Fruit fly (Drosophila melanogaster) whole organism, embryonic: Measurements from ENCODE around the gene CG13126.

Source experiments
- Abd-B ChIP-seq: fragments of 200-800 bp; sonication (Bioruptor generic); optimal IDR thresholded peaks from 2 replicates; lab custom pipeline; 2018; ENCODE audit warnings: missing biosample characterization, mild to moderate bottlenecking, missing genetic modification characterization, moderate library complexity
- Aef1 ChIP-seq: fragments of 200-800 bp; sonication (Bioruptor generic); IDR thresholded peaks from 3 replicates; pipeline ENCODE4 v1.3.6; 2022; ENCODE audit warnings: missing biosample characterization, missing genetic modification characterization
- Blimp-1 ChIP-seq: fragments of 200-800 bp; sonication (Bioruptor generic); optimal IDR thresholded peaks from 3 replicates; lab custom pipeline; 2018; ENCODE audit warnings: missing biosample characterization, missing genetic modification characterization, mild to moderate bottlenecking, moderate library complexity, missing genetic modification reagents
- CG10209 ChIP-seq: fragments of 200-800 bp; sonication (Bioruptor generic); optimal IDR thresholded peaks from 3 replicates; lab custom pipeline; 2017; ENCODE audit warnings: missing biosample characterization, mild to moderate bottlenecking, missing genetic modification characterization, missing genetic modification reagents
- CG10543 ChIP-seq: fragments of 200-800 bp; sonication (Bioruptor generic); optimal IDR thresholded peaks from 3 replicates; lab custom pipeline; 2017; ENCODE audit warnings: missing biosample characterization, mild to moderate bottlenecking, missing genetic modification characterization, moderate library complexity
- CG11456 ChIP-seq: fragments of 200-800 bp; sonication (Bioruptor generic); IDR thresholded peaks from 3 replicates; pipeline ENCODE4 v1.3.6; 2022; ENCODE audit warnings: missing biosample characterization, missing genetic modification characterization
- CG11696 ChIP-seq: fragments of 200-800 bp; sonication (Bioruptor generic); IDR thresholded peaks from 2 replicates; pipeline ENCODE4 v1.3.6; 2022; ENCODE audit warnings: missing biosample characterization, missing genetic modification characterization
- CG12236 ChIP-seq: fragments of 200-800 bp; sonication (Bioruptor generic); optimal IDR thresholded peaks from 2 replicates; lab custom pipeline; 2016; ENCODE audit warnings: missing biosample characterization, missing genetic modification characterization
- CG13894 ChIP-seq: fragments of 200-800 bp; sonication (Bioruptor generic); optimal IDR thresholded peaks from 3 replicates; lab custom pipeline; 2018; ENCODE audit warnings: missing biosample characterization, mild to moderate bottlenecking, missing genetic modification characterization, moderate library complexity
- CG14050 ChIP-seq: fragments of 200-800 bp; sonication (Bioruptor generic); IDR thresholded peaks from 3 replicates; pipeline ENCODE4 v1.3.6; 2022; ENCODE audit warnings: missing biosample characterization, missing genetic modification characterization
- CG1602 ChIP-seq: fragments of 200-800 bp; sonication (Bioruptor generic); optimal IDR thresholded peaks from 3 replicates; lab custom pipeline; 2016; ENCODE audit warnings: missing biosample characterization, missing genetic modification characterization
- CG2116 ChIP-seq: fragments of 200-800 bp; sonication (Bioruptor generic); optimal IDR thresholded peaks from 3 replicates; lab custom pipeline; 2018; ENCODE audit warnings: missing biosample characterization, mild to moderate bottlenecking, missing genetic modification characterization
- CG2129 ChIP-seq: fragments of 200-800 bp; sonication (Bioruptor generic); IDR thresholded peaks from 2 replicates; pipeline ENCODE4 v1.3.6; 2022; ENCODE audit warnings: missing biosample characterization, missing genetic modification characterization; ENCODE audit not compliant: partially characterized antibody
- CG2712 ChIP-seq: fragments of 200-800 bp; optimal IDR thresholded peaks from 3 replicates; lab custom pipeline; 2019; ENCODE audit warnings: missing biosample characterization, mild to moderate bottlenecking, missing genetic modification characterization, moderate library complexity
- CG2875 ChIP-seq: fragments of 200-800 bp; sonication (Bioruptor generic); optimal IDR thresholded peaks from 2 replicates; lab custom pipeline; 2017; ENCODE audit warnings: missing biosample characterization, mild to moderate bottlenecking, missing genetic modification characterization, missing genetic modification reagents
- CG31224 ChIP-seq: fragments of 200-800 bp; sonication (Bioruptor generic); IDR thresholded peaks from 2 replicates; pipeline ENCODE4 v1.3.6; 2022; ENCODE audit warnings: missing biosample characterization, missing genetic modification characterization
- CG31365 ChIP-seq: fragments of 200-800 bp; sonication (Bioruptor generic); optimal IDR thresholded peaks from 2 replicates; lab custom pipeline; 2018; ENCODE audit warnings: missing biosample characterization, mild to moderate bottlenecking, missing genetic modification characterization
- CG31441 ChIP-seq: fragments of 200-800 bp; sonication (Bioruptor generic); IDR thresholded peaks from 2 replicates; pipeline ENCODE4 v1.3.6; 2022; ENCODE audit warnings: missing biosample characterization, missing genetic modification characterization
- CG3281 ChIP-seq: fragments of 200-800 bp; sonication (Bioruptor generic); optimal IDR thresholded peaks from 3 replicates; lab custom pipeline; 2017; ENCODE audit warnings: missing biosample characterization, mild to moderate bottlenecking, missing genetic modification characterization
- CG43689 ChIP-seq: fragments of 200-800 bp; sonication (Bioruptor generic); IDR thresholded peaks from 2 replicates; pipeline ENCODE4 v1.3.6; 2022; ENCODE audit warnings: missing biosample characterization, missing genetic modification characterization
- CG4707 ChIP-seq: fragments of 200-800 bp; sonication (Bioruptor generic); optimal IDR thresholded peaks from 2 replicates; lab custom pipeline; 2018; ENCODE audit warnings: missing biosample characterization, mild to moderate bottlenecking, missing genetic modification characterization, moderate library complexity
- CG8089 ChIP-seq: fragments of 200-800 bp; sonication (Bioruptor generic); optimal IDR thresholded peaks from 3 replicates; lab custom pipeline; 2016; ENCODE audit warnings: missing biosample characterization, missing genetic modification characterization
- CG9727 ChIP-seq: fragments of 200-800 bp; sonication (Bioruptor generic); optimal IDR thresholded peaks from 3 replicates; lab custom pipeline; 2017; ENCODE audit warnings: missing biosample characterization, mild to moderate bottlenecking, missing genetic modification characterization
- CG9797 ChIP-seq: fragments of 200-800 bp; sonication (Bioruptor generic); optimal IDR thresholded peaks from 3 replicates; lab custom pipeline; 2018; ENCODE audit warnings: missing biosample characterization, mild to moderate bottlenecking, missing genetic modification characterization
- Dll ChIP-seq: fragments of 200-800 bp; sonication (Bioruptor generic); IDR thresholded peaks from 4 replicates; pipeline ENCODE4 v1.3.6; 2022; ENCODE audit warnings: missing biosample characterization, missing genetic modification characterization; ENCODE audit not compliant: partially characterized antibody
- Eip74EF ChIP-seq, 2 experiments: fragments of 200-800 bp in 1 of 2; fragments of >200 bp in 1 of 2; sonication (Bioruptor generic) in 1 of 2; optimal IDR thresholded peaks; 2 replicates each; lab custom pipeline; 2017 to 2019; ENCODE audit warnings: missing biosample characterization in 2 of 2, missing genetic modification characterization in 2 of 2, mild to moderate bottlenecking in 1 of 2, moderate library complexity in 1 of 2
- Elba2 ChIP-seq: fragments of 200-800 bp; sonication (Bioruptor generic); optimal IDR thresholded peaks from 3 replicates; lab custom pipeline; 2016; ENCODE audit warnings: missing biosample characterization, missing genetic modification characterization
- Fer3 ChIP-seq: fragments of 200-800 bp; sonication (Bioruptor generic); optimal IDR thresholded peaks from 2 replicates; lab custom pipeline; 2018; ENCODE audit warnings: missing biosample characterization, mild to moderate bottlenecking, missing genetic modification characterization, moderate library complexity
- Gsc ChIP-seq: fragments of 200-800 bp; sonication (Bioruptor generic); IDR thresholded peaks from 2 replicates; pipeline ENCODE4 v1.3.6; 2022; ENCODE audit warnings: missing biosample characterization, missing genetic modification characterization
- Hey ChIP-seq: fragments of 200-800 bp; sonication (Bioruptor generic); optimal IDR thresholded peaks from 3 replicates; lab custom pipeline; 2018; ENCODE audit warnings: missing biosample characterization, mild to moderate bottlenecking, missing genetic modification characterization
- Hr3 ChIP-seq: fragments of 200-800 bp; sonication (Bioruptor generic); optimal IDR thresholded peaks from 3 replicates; lab custom pipeline; 2016; ENCODE audit warnings: missing biosample characterization, missing genetic modification characterization
- Oli ChIP-seq: fragments of 200-800 bp; sonication (Bioruptor generic); optimal IDR thresholded peaks from 2 replicates; lab custom pipeline; 2018; ENCODE audit warnings: missing biosample characterization, mild to moderate bottlenecking, missing genetic modification characterization, moderate library complexity
- Six4 ChIP-seq: fragments of 200-800 bp; sonication (Bioruptor generic); optimal IDR thresholded peaks from 2 replicates; lab custom pipeline; 2016; ENCODE audit warnings: missing biosample characterization, missing genetic modification characterization
- Sry-δ ChIP-seq: fragments of 200-800 bp; sonication (Bioruptor generic); optimal IDR thresholded peaks from 2 replicates; lab custom pipeline; 2016; ENCODE audit warnings: missing biosample characterization, missing genetic modification characterization
- YL-1 ChIP-seq: fragments of 200-800 bp; sonication (Bioruptor generic); optimal IDR thresholded peaks from 3 replicates; lab custom pipeline; 2017; ENCODE audit warnings: missing biosample characterization, mild to moderate bottlenecking, missing genetic modification characterization
- cas ChIP-seq: fragments of 200-800 bp; sonication (Bioruptor generic); IDR thresholded peaks from 2 replicates; pipeline ENCODE4 v1.3.6; 2022; ENCODE audit warnings: missing biosample characterization, missing genetic modification characterization
- cato ChIP-seq: fragments of 200-800 bp; sonication (Bioruptor generic); optimal IDR thresholded peaks from 2 replicates; lab custom pipeline; 2016; ENCODE audit warnings: missing biosample characterization, missing genetic modification characterization, borderline replicate concordance
- corto ChIP-seq: fragments of 200-800 bp; sonication (Bioruptor generic); optimal IDR thresholded peaks from 2 replicates; lab custom pipeline; 2016; ENCODE audit warnings: missing biosample characterization, mild to moderate bottlenecking, missing genetic modification characterization, moderate library complexity
- dan ChIP-seq: fragments of 200-800 bp; sonication (Bioruptor generic); IDR thresholded peaks from 2 replicates; pipeline ENCODE4 v1.3.6; 2022; ENCODE audit warnings: missing biosample characterization, missing genetic modification characterization
- fd64A ChIP-seq: fragments of 200-800 bp; sonication (Bioruptor generic); optimal IDR thresholded peaks from 3 replicates; lab custom pipeline; 2018; ENCODE audit warnings: missing biosample characterization, mild to moderate bottlenecking, missing genetic modification characterization
- fru ChIP-seq: fragments of >200 bp; optimal IDR thresholded peaks from 2 replicates; lab custom pipeline; 2017
- ftz-f1 ChIP-seq: fragments of 200-800 bp; sonication (Bioruptor generic); optimal IDR thresholded peaks from 2 replicates; lab custom pipeline; 2016; ENCODE audit warnings: missing biosample characterization, missing genetic modification characterization
- ken ChIP-seq: fragments of 200-800 bp; sonication (Bioruptor generic); IDR thresholded peaks from 3 replicates; pipeline ENCODE4 v1.3.6; 2022; ENCODE audit warnings: missing biosample characterization, missing genetic modification characterization
- mld ChIP-seq: fragments of 200-800 bp; sonication (Bioruptor generic); IDR thresholded peaks from 3 replicates; pipeline ENCODE4 v1.3.6; 2022; ENCODE audit warnings: missing biosample characterization, missing genetic modification characterization; ENCODE audit not compliant: partially characterized antibody
- seq ChIP-seq: fragments of 200-800 bp; sonication (Bioruptor generic); IDR thresholded peaks from 2 replicates; pipeline ENCODE4 v1.3.6; 2022; ENCODE audit warnings: missing biosample characterization, missing genetic modification characterization
- sna ChIP-seq: fragments of 200-800 bp; sonication (Bioruptor generic); IDR thresholded peaks from 2 replicates; pipeline ENCODE4 v1.3.6; 2022; ENCODE audit warnings: missing biosample characterization, missing genetic modification characterization; ENCODE audit not compliant: partially characterized antibody
- sob ChIP-seq: fragments of 200-800 bp; sonication (Bioruptor generic); IDR thresholded peaks from 2 replicates; pipeline ENCODE4 v1.3.6; 2022; ENCODE audit warnings: missing biosample characterization, missing genetic modification characterization
- tgo ChIP-seq: fragments of 200-800 bp; sonication (Bioruptor generic); IDR thresholded peaks from 3 replicates; pipeline ENCODE4 v1.3.6; 2022; ENCODE audit warnings: missing biosample characterization, missing genetic modification characterization
- tna ChIP-seq: fragments of 200-800 bp; sonication (Bioruptor generic); IDR thresholded peaks from 2 replicates; pipeline ENCODE4 v1.3.6; 2022; ENCODE audit warnings: missing biosample characterization, missing genetic modification characterization; ENCODE audit not compliant: partially characterized antibody

Gene CG13126

DNA sequence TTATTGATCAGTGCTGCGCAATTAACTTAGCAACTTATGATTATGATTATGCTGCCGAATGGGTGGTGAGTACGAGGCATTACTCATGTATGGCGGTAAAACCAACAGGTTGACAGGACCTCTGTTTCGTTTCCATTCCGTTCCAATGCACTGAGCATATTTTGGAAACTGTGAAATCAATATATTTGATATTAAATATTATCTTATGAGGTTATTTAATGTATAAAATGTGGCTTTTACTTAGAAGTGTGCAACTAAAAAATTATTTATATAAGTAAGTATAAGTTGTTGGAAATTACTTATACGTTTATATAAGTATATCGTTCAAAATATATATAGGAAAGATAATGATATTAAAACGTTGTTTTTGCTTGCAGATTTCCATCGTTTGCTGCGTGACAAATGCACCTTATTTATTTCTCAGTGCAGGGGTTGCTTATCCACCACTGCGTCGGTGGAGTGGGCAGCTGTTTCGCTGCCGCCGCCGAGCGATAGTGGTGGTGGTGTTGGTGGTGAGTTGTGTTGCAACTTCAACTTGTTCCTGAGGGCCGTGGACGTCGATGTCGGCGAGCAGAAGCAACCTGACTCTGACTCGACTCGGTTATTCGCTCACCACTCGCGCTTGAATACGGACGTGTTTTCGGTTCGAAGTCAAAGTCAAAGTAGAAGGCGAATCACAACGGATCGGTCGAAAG lies 30.2 kb upstream of the CG13126 start, which contains the start of gene bib:
bib (plus strand) TSS at position 568 of the 695 bp plus-strand sequence.
- TF ChIP-seq tna (GFP tag; lab: Robert Waterston, UW) (no peak), Sry-δ (GFP tag; lab: Kevin White, UChicago) (no peak), tgo (GFP tag; lab: Robert Waterston, UW) (peak; percentile 58), Hr3 (peak; percentile 83), corto (GFP tag; lab: Kevin White, UChicago) (peak; percentile 87), sob (GFP tag; lab: Robert Waterston, UW) (0 out of 2 replicates have a peak, but pooled peaks have one; percentile 18), CG12236 (GFP tag; lab: Kevin White, UChicago) (no peak), CG3281 (GFP tag; lab: Kevin White, UChicago) (peak; percentile 77), seq (GFP tag; lab: Robert Waterston, UW) (peak; percentile 49; the same call in 1 of the 2 replicates), YL-1 (peak; percentile 59), CG10543 (GFP tag; lab: Kevin White, UChicago) (peak; percentile 53), CG2875 (GFP tag; lab: Kevin White, UChicago) (peak; percentile 88), fd64A (GFP tag; lab: Kevin White, UChicago) (peak; percentile 20), Oli (peak; percentile 84), ftz-f1 (GFP tag; lab: Kevin White, UChicago) (no peak), CG10209 (peak; percentile 85), CG43689 (GFP tag; lab: Robert Waterston, UW) (no peak), cas (no peak), mld (GFP tag; lab: Robert Waterston, UW) (no peak), cato (GFP tag; lab: Kevin White, UChicago) (peak; percentile 66), CG31441 (GFP tag; lab: Robert Waterston, UW) (peak; percentile 96), Aef1 (GFP tag; lab: Robert Waterston, UW) (peak; percentile 44), CG1602 (GFP tag; lab: Kevin White, UChicago) (peak; percentile 84), Gsc (GFP tag; lab: Robert Waterston, UW) (no peak), CG13894 (tag; lab: Kevin White, UChicago) (peak; percentile 18), CG2712 (tag; lab: Kevin White, UChicago) (peak; percentile 95), Blimp-1 (GFP tag; lab: Kevin White, UChicago) (peak; percentile 86), fru (lab: Kevin White, UChicago) (no peak), sna (GFP tag; lab: Robert Waterston, UW) (no peak), ken (no peak; the same call in 2 of the 3 replicates), Hey (no peak), dan (peak; percentile 55; the same call in 1 of the 2 replicates), Six4 (GFP tag; lab: Kevin White, UChicago) (peak; percentile 81), CG9727 (peak; percentile 96), Elba2 (GFP tag; lab: Kevin White, UChicago) (no peak), CG11696 (no peak), Eip74EF (GFP tag; optimal IDR thresholded peaks at IDR 0.05; lab: Kevin White, UChicago) (peak in 1 of 2 experiments; percentile 81), Abd-B (GFP tag; lab: Kevin White, UChicago) (peak; percentile 76), CG8089 (GFP tag; lab: Kevin White, UChicago) (peak; percentile 16), CG31224 (peak; percentile 26; the same call in 1 of the 2 replicates), CG2129 (GFP tag; lab: Robert Waterston, UW) (no peak), CG11456 (GFP tag; lab: Robert Waterston, UW) (no peak), CG4707 (GFP tag; lab: Kevin White, UChicago) (peak; percentile 52), CG9797 (GFP tag; lab: Kevin White, UChicago) (peak; percentile 32), CG2116 (GFP tag; lab: Kevin White, UChicago) (peak; percentile 71), CG14050 (GFP tag; lab: Robert Waterston, UW) (peak; percentile 39; the same call in 1 of the 3 replicates), Dll (no peak), CG31365 (tag; lab: Kevin White, UChicago) (no peak), Fer3 (peak; percentile 54)
